Worm (Caenorhabditis elegans): Measurements from ENCODE around the gene usip-1.

- TF ChIP-seq dao-5 (tag; optimal IDR thresholded peaks at IDR 0.05) (no peak), him-1 (tag; optimal IDR thresholded peaks at IDR 0.05) (no peak)
These were observed 33.4 kb downstream of the usip-1 start, which contains the start of gene che-11 for ce11 chrV:12150607-12151006.

Measured in whole organism, L4/young adult.